Worm (Caenorhabditis elegans) whole organism, L1 larva: ENCODE results near the gene Y15E3A.4.
A peak's percentile ranks its signal among the peaks of the same experiment; 100 is the strongest.

Source experiments
- C16A3.4 ChIP-seq: fragments of 150-350 bp; optimal IDR thresholded peaks from 2 replicates; lab custom pipeline; 2014; ENCODE audit warnings: missing biosample characterization, missing genetic modification characterization
- C34B4.2 ChIP-seq: sonication (generic microtip); optimal IDR thresholded peaks from 2 replicates; lab custom pipeline; 2017; ENCODE audit warnings: mild to moderate bottlenecking, missing genetic modification characterization, missing compliant biosample characterization
- F16B12.6 ChIP-seq: fragments of 150-350 bp; optimal IDR thresholded peaks from 2 replicates; lab custom pipeline; 2014; ENCODE audit warnings: missing biosample characterization, missing genetic modification characterization
- Y116A8C.19 ChIP-seq: sonication (generic microtip); optimal IDR thresholded peaks from 2 replicates; lab custom pipeline; 2016; ENCODE audit warnings: missing compliant biosample characterization, missing genetic modification characterization, borderline replicate concordance
- alr-1 ChIP-seq: fragments of 200-800 bp; sonication (Bioruptor generic); optimal IDR thresholded peaks from 2 replicates; lab custom pipeline; 2018; ENCODE audit warnings: borderline replicate concordance, mild to moderate bottlenecking, missing genetic modification characterization, missing compliant biosample characterization
- ama-1 ChIP-seq: fragments of 150-350 bp; optimal IDR thresholded peaks from 2 replicates; lab custom pipeline; 2014
- blmp-1 ChIP-seq: fragments of 150-350 bp; optimal IDR thresholded peaks from 2 replicates; lab custom pipeline; 2014; ENCODE audit warnings: missing biosample characterization, missing genetic modification characterization
- ceh-63 ChIP-seq: fragments of 200-800 bp; sonication (Bioruptor generic); optimal IDR thresholded peaks from 2 replicates; lab custom pipeline; 2018; ENCODE audit warnings: mild to moderate bottlenecking, missing genetic modification characterization, missing compliant biosample characterization
- ceh-82 ChIP-seq, 3 experiments: fragments of 150-350 bp in 1 of 3; sonication (generic microtip) in 2 of 3; optimal IDR thresholded peaks; 2 replicates each; lab custom pipeline; 2014 to 2017; ENCODE audit warnings: missing biosample characterization in 3 of 3, missing genetic modification characterization in 3 of 3
- ceh-88 ChIP-seq: fragments of 200-800 bp; sonication (Bioruptor generic); IDR thresholded peaks from 2 replicates; pipeline ENCODE4 v1.3.6; 2022; ENCODE audit warnings: missing genetic modification characterization, missing compliant biosample characterization
- ces-1 ChIP-seq: fragments of 150-350 bp; optimal IDR thresholded peaks from 2 replicates; lab custom pipeline; 2014; ENCODE audit warnings: missing biosample characterization, missing genetic modification reagents, missing genetic modification characterization
- efl-1 ChIP-seq, 4 experiments: fragments of 150-350 bp; optimal IDR thresholded peaks in 3 of 4; peaks in 1 of 4; 1 replicate in 1 of 4; 2 replicates in 3 of 4; lab custom pipeline; 2014; ENCODE audit warnings: missing biosample characterization in 2 of 4, missing genetic modification characterization in 2 of 4, missing genetic modification reagents in 2 of 4
- efl-3 ChIP-seq: fragments of 200-800 bp; sonication (Bioruptor generic); optimal IDR thresholded peaks from 2 replicates; lab custom pipeline; 2018; ENCODE audit warnings: mild to moderate bottlenecking, missing genetic modification characterization, missing compliant biosample characterization
- elt-2 ChIP-seq: sonication (generic microtip); optimal IDR thresholded peaks from 2 replicates; lab custom pipeline; 2016; ENCODE audit warnings: missing genetic modification characterization, mild to moderate bottlenecking, inconsistent platforms, missing compliant biosample characterization, missing genetic modification reagents
- elt-3 ChIP-seq, 6 experiments: fragments of 150-350 bp in 1 of 6; sonication (generic microtip); optimal IDR thresholded peaks; 2 replicates each; lab custom pipeline; 2017 to 2018; ENCODE audit warnings: missing biosample characterization in 6 of 6, missing genetic modification characterization in 6 of 6, inconsistent platforms in 1 of 6
- fkh-10 ChIP-seq: sonication (generic microtip); optimal IDR thresholded peaks from 2 replicates; lab custom pipeline; 2017; ENCODE audit warnings: missing biosample characterization, missing genetic modification reagents, missing genetic modification characterization
- fkh-4 ChIP-seq: sonication (generic microtip); optimal IDR thresholded peaks from 2 replicates; lab custom pipeline; 2016; ENCODE audit warnings: missing compliant biosample characterization, missing genetic modification characterization, borderline replicate concordance
- grh-1 ChIP-seq: fragments of 200-800 bp; sonication (Bioruptor generic); IDR thresholded peaks from 2 replicates; pipeline ENCODE4 v1.3.6; 2022; ENCODE audit warnings: missing genetic modification reagents, missing genetic modification characterization, missing compliant biosample characterization
- hlh-17 ChIP-seq: fragments of 200-800 bp; sonication (Bioruptor generic); optimal IDR thresholded peaks from 2 replicates; lab custom pipeline; 2018; ENCODE audit warnings: missing genetic modification characterization, mild to moderate bottlenecking, missing compliant biosample characterization, moderate library complexity, borderline replicate concordance
- hlh-4 ChIP-seq: sonication (generic microtip); optimal IDR thresholded peaks from 2 replicates; lab custom pipeline; 2016; ENCODE audit warnings: mild to moderate bottlenecking, missing genetic modification characterization, missing compliant biosample characterization
- lin-35 ChIP-seq, 2 experiments: fragments of 150-350 bp; optimal IDR thresholded peaks; 2 replicates each; lab custom pipeline; 2014; ENCODE audit warnings: missing biosample characterization in 2 of 2, missing genetic modification characterization in 2 of 2, missing genetic modification reagents in 2 of 2
- lir-3 ChIP-seq: sonication (generic microtip); optimal IDR thresholded peaks from 2 replicates; lab custom pipeline; 2016; ENCODE audit warnings: mild to moderate bottlenecking, missing genetic modification characterization, moderate library complexity, missing compliant biosample characterization; ENCODE audit not compliant: poor library complexity
- mdl-1 ChIP-seq, 2 experiments: fragments of 150-350 bp; optimal IDR thresholded peaks; 2 replicates each; lab custom pipeline; 2014 to 2017; ENCODE audit warnings: missing biosample characterization in 2 of 2, missing genetic modification characterization in 2 of 2, inconsistent platforms in 1 of 2
- mef-2 ChIP-seq: fragments of 150-350 bp; optimal IDR thresholded peaks from 2 replicates; lab custom pipeline; 2014; ENCODE audit warnings: missing biosample characterization, missing genetic modification characterization
- mep-1 ChIP-seq: fragments of 150-350 bp; optimal IDR thresholded peaks from 2 replicates; lab custom pipeline; 2014; ENCODE audit warnings: missing biosample characterization, missing genetic modification characterization
- nhr-20 ChIP-seq: sonication (generic microtip); optimal IDR thresholded peaks from 2 replicates; lab custom pipeline; 2016; ENCODE audit warnings: mild to moderate bottlenecking, missing genetic modification characterization, missing compliant biosample characterization
- nhr-237 ChIP-seq: fragments of 150-350 bp; optimal IDR thresholded peaks from 2 replicates; lab custom pipeline; 2014; ENCODE audit warnings: missing biosample characterization, missing genetic modification characterization
- nhr-28 ChIP-seq: fragments of 150-350 bp; optimal IDR thresholded peaks from 2 replicates; lab custom pipeline; 2014; ENCODE audit warnings: missing biosample characterization, missing genetic modification characterization
- nhr-47 ChIP-seq: sonication (generic microtip); optimal IDR thresholded peaks from 2 replicates; lab custom pipeline; 2016; ENCODE audit warnings: mild to moderate bottlenecking, missing genetic modification characterization, moderate library complexity, missing compliant biosample characterization
- nhr-71 ChIP-seq: sonication (generic microtip); optimal IDR thresholded peaks from 2 replicates; lab custom pipeline; 2016; ENCODE audit warnings: mild to moderate bottlenecking, missing genetic modification characterization, moderate library complexity, missing compliant biosample characterization
- nhr-90 ChIP-seq: sonication (generic microtip); optimal IDR thresholded peaks from 2 replicates; lab custom pipeline; 2016; ENCODE audit warnings: mild to moderate bottlenecking, missing genetic modification characterization, missing compliant biosample characterization; ENCODE audit not compliant: poor library complexity
- pqm-1 ChIP-seq: sonication (generic microtip); optimal IDR thresholded peaks from 3 replicates; lab custom pipeline; 2017; ENCODE audit warnings: missing biosample characterization, missing genetic modification characterization
- snu-23 ChIP-seq: sonication (generic microtip); optimal IDR thresholded peaks from 2 replicates; lab custom pipeline; 2016; ENCODE audit warnings: missing genetic modification characterization, missing compliant biosample characterization
- sox-4 ChIP-seq: sonication (generic microtip); optimal IDR thresholded peaks from 2 replicates; lab custom pipeline; 2016; ENCODE audit warnings: missing genetic modification characterization, missing compliant biosample characterization
- swsn-7 ChIP-seq: sonication (generic microtip); optimal IDR thresholded peaks from 2 replicates; lab custom pipeline; 2016; ENCODE audit warnings: missing genetic modification characterization, missing compliant biosample characterization
- tbx-2 ChIP-seq: sonication (generic microtip); optimal IDR thresholded peaks from 2 replicates; lab custom pipeline; 2016; ENCODE audit warnings: missing genetic modification characterization, missing compliant biosample characterization
- tlp-1 ChIP-seq: fragments of 150-350 bp; optimal IDR thresholded peaks from 2 replicates; lab custom pipeline; 2014; ENCODE audit warnings: missing biosample characterization, missing genetic modification characterization
- unc-62 ChIP-seq: fragments of 150-350 bp; optimal IDR thresholded peaks from 2 replicates; lab custom pipeline; 2014; ENCODE audit warnings: missing biosample characterization, missing genetic modification reagents, missing genetic modification characterization
- xbp-1 ChIP-seq: sonication (generic microtip); optimal IDR thresholded peaks from 2 replicates; lab custom pipeline; 2016; ENCODE audit warnings: missing genetic modification characterization, missing compliant biosample characterization
- zag-1 ChIP-seq: fragments of 150-350 bp; optimal IDR thresholded peaks from 2 replicates; lab custom pipeline; 2014; ENCODE audit warnings: missing biosample characterization, missing genetic modification characterization

Y15E3A.4 gene

ce11 chrX:15365235-15365634 lies 34.5 kb downstream of the Y15E3A.4 start (continued):
- no peak for TF ChIP-seq hlh-4 (tag; lab: Kevin White, UChicago)
- TF ChIP-seq tbx-2 (tag; lab: Kevin White, UChicago): peak; percentile 78
- TF ChIP-seq nhr-90 (tag; lab: Kevin White, UChicago): peak; percentile 44
- TF ChIP-seq ceh-88 (GFP tag; lab: Robert Waterston, UW): 0 out of 2 replicates have a peak, but pooled peaks have one; percentile 22
- peak; percentile 66 for TF ChIP-seq swsn-7 (tag; lab: Kevin White, UChicago)
- no peak for TF ChIP-seq ama-1 (lab: Kevin White, UChicago)
- peak; percentile 77 for TF ChIP-seq nhr-47
- no peak for TF ChIP-seq ceh-63
- peak; percentile 84 for TF ChIP-seq mep-1 (tag; lab: Kevin White, UChicago)
- TF ChIP-seq fkh-10: peak; percentile 41
- no peak for TF ChIP-seq tlp-1
- peak in 1 of 6 experiments; percentile 27 for TF ChIP-seq elt-3 (tag; optimal IDR thresholded peaks at IDR 0.05; lab: Kevin White, UChicago)
- TF ChIP-seq sox-4 (tag; lab: Kevin White, UChicago): peak; percentile 43
- TF ChIP-seq zag-1: no peak
- TF ChIP-seq ceh-82 (tag; optimal IDR thresholded peaks at IDR 0.05; lab: Kevin White, UChicago): peak; percentile 29 to 53 (median 32)
- peak; percentile 75 for TF ChIP-seq grh-1 (GFP tag; lab: Robert Waterston, UW)
- TF ChIP-seq nhr-71 (tag; lab: Kevin White, UChicago): peak; percentile 92
- no peak for TF ChIP-seq pqm-1 (tag; lab: Kevin White, UChicago)
- peak; percentile 85 for TF ChIP-seq nhr-20 (tag; lab: Kevin White, UChicago)
- no peak for TF ChIP-seq nhr-28
- no peak for TF ChIP-seq hlh-17 (GFP tag; lab: Kevin White, UChicago)
- TF ChIP-seq C34B4.2 (tag; lab: Kevin White, UChicago): no peak
- no peak for TF ChIP-seq fkh-4 (tag; lab: Kevin White, UChicago)
- TF ChIP-seq unc-62 (GFP tag; lab: Kevin White, UChicago): no peak
- TF ChIP-seq ces-1 (GFP tag; lab: Kevin White, UChicago): no peak
- TF ChIP-seq lir-3 (tag; lab: Kevin White, UChicago): peak; percentile 76
- TF ChIP-seq xbp-1 (tag; lab: Kevin White, UChicago): peak; percentile 60
- peak; percentile 8 for TF ChIP-seq nhr-237 (tag; lab: Kevin White, UChicago)
- TF ChIP-seq mdl-1 (tag; optimal IDR thresholded peaks at IDR 0.05; lab: Kevin White, UChicago): peak in 1 of 2 experiments; percentile 95
- TF ChIP-seq blmp-1 (tag; lab: Kevin White, UChicago): peak; percentile 46
- TF ChIP-seq efl-1 (optimal IDR thresholded peaks at IDR 0.05; lab: Kevin White, UChicago): peak; percentile 31 to 50
- peak; percentile 46 to 95 for TF ChIP-seq efl-1 (GFP tag; optimal IDR thresholded peaks at IDR 0.05 in 1 of 2; lab: Kevin White, UChicago)
- TF ChIP-seq efl-3: no peak
- TF ChIP-seq mef-2 (tag; lab: Kevin White, UChicago): no peak
- TF ChIP-seq Y116A8C.19 (tag; lab: Kevin White, UChicago): no peak
- no peak for TF ChIP-seq elt-2 (tag; lab: Kevin White, UChicago)
- TF ChIP-seq alr-1 (tag; lab: Kevin White, UChicago): no peak
- peak; percentile 86 for TF ChIP-seq snu-23

- TF ChIP-seq blmp-1 (tag; lab: Kevin White, UChicago) (peak; percentile 42), tbx-2 (tag; lab: Kevin White, UChicago) (no peak), lin-35 (GFP tag; optimal IDR thresholded peaks at IDR 0.05; lab: Kevin White, UChicago) (peak in 1 of 2 experiments; percentile 6)
These were observed 35.0 kb downstream of the Y15E3A.4 start, which contains the start of gene C33A11.2 for ce11 chrX:15365767-15366177. Gene C33A11.2 (plus strand): TSS chrX:15365992.

ce11 chrX:15372772-15373171 lies 42.0 kb downstream of the Y15E3A.4 start:
- TF ChIP-seq F16B12.6 (tag; lab: Kevin White, UChicago) (no peak), lin-35 (GFP tag; optimal IDR thresholded peaks at IDR 0.05; lab: Kevin White, UChicago) (no peak), grh-1 (GFP tag; lab: Robert Waterston, UW) (no peak), efl-1 (optimal IDR thresholded peaks at IDR 0.05; lab: Kevin White, UChicago) (no peak), efl-1 (GFP tag; optimal IDR thresholded peaks at IDR 0.05 in 1 of 2; lab: Kevin White, UChicago) (peak in 1 of 2 experiments; percentile 68), C16A3.4 (tag; lab: Kevin White, UChicago) (no peak), nhr-237 (tag; lab: Kevin White, UChicago) (no peak)
